Fruit fly (Drosophila melanogaster) whole organism, embryonic: ENCODE results near the gene CG32428.

Experiments used
- CG10209 ChIP-seq: fragments of 200-800 bp; sonication (Bioruptor generic); optimal IDR thresholded peaks from 3 replicates; lab custom pipeline; 2017; ENCODE audit warnings: missing biosample characterization, mild to moderate bottlenecking, missing genetic modification characterization, missing genetic modification reagents
- CG11560 ChIP-seq: fragments of 200-800 bp; sonication (Bioruptor generic); IDR thresholded peaks from 3 replicates; pipeline ENCODE4 v1.3.6; 2022; ENCODE audit warnings: missing biosample characterization, missing genetic modification characterization
- CG11723 ChIP-seq: fragments of 200-800 bp; sonication (Bioruptor generic); optimal IDR thresholded peaks from 2 replicates; lab custom pipeline; 2017; ENCODE audit warnings: missing biosample characterization, mild to moderate bottlenecking, missing genetic modification characterization
- CG13123 ChIP-seq: fragments of 200-800 bp; sonication (Bioruptor generic); optimal IDR thresholded peaks from 2 replicates; lab custom pipeline; 2016; ENCODE audit warnings: missing biosample characterization, missing genetic modification characterization
- CG13624 ChIP-seq: fragments of 200-800 bp; sonication (Bioruptor generic); optimal IDR thresholded peaks from 2 replicates; lab custom pipeline; 2016; ENCODE audit warnings: missing biosample characterization, missing genetic modification characterization
- CG15479 ChIP-seq: fragments of 200-800 bp; sonication (Bioruptor generic); optimal IDR thresholded peaks from 3 replicates; lab custom pipeline; 2019; ENCODE audit warnings: missing biosample characterization, mild to moderate bottlenecking, missing genetic modification characterization, moderate library complexity
- CG17361 ChIP-seq: fragments of 200-800 bp; sonication (Bioruptor generic); IDR thresholded peaks from 3 replicates; pipeline ENCODE4 v1.3.6; 2022; ENCODE audit warnings: missing biosample characterization, missing genetic modification characterization
- CG18262 ChIP-seq: fragments of 200-800 bp; optimal IDR thresholded peaks from 3 replicates; lab custom pipeline; 2019; ENCODE audit warnings: missing biosample characterization, mild to moderate bottlenecking, missing genetic modification characterization, moderate library complexity
- CG2889 ChIP-seq: fragments of 200-800 bp; sonication (Bioruptor generic); IDR thresholded peaks from 3 replicates; pipeline ENCODE4 v1.3.6; 2022; ENCODE audit warnings: missing biosample characterization, missing genetic modification characterization
- CG31441 ChIP-seq: fragments of 200-800 bp; sonication (Bioruptor generic); IDR thresholded peaks from 2 replicates; pipeline ENCODE4 v1.3.6; 2022; ENCODE audit warnings: missing biosample characterization, missing genetic modification characterization
- CG4617 ChIP-seq: fragments of 200-800 bp; sonication (Bioruptor generic); optimal IDR thresholded peaks from 3 replicates; lab custom pipeline; 2016; ENCODE audit warnings: missing biosample characterization, missing genetic modification characterization, borderline replicate concordance
- CG4730 ChIP-seq: fragments of 200-800 bp; sonication (Bioruptor generic); IDR thresholded peaks from 2 replicates; pipeline ENCODE4 v1.3.6; 2022; ENCODE audit warnings: missing biosample characterization, missing genetic modification characterization
- CG5953 ChIP-seq: fragments of 200-800 bp; sonication (Bioruptor generic); IDR thresholded peaks from 2 replicates; pipeline ENCODE4 v1.3.6; 2022; ENCODE audit warnings: missing biosample characterization, missing genetic modification characterization
- CG6254 ChIP-seq: fragments of 200-800 bp; sonication (Bioruptor generic); optimal IDR thresholded peaks from 3 replicates; lab custom pipeline; 2017; ENCODE audit warnings: mild to moderate bottlenecking, missing biosample characterization, missing genetic modification reagents, missing genetic modification characterization
- CG8944 ChIP-seq: fragments of 200-800 bp; sonication (Bioruptor generic); optimal IDR thresholded peaks from 3 replicates; lab custom pipeline; 2016; ENCODE audit warnings: missing biosample characterization, missing genetic modification characterization
- CG9797 ChIP-seq: fragments of 200-800 bp; sonication (Bioruptor generic); optimal IDR thresholded peaks from 3 replicates; lab custom pipeline; 2018; ENCODE audit warnings: missing biosample characterization, mild to moderate bottlenecking, missing genetic modification characterization
- Gug ChIP-seq: fragments of 200-800 bp; sonication (Bioruptor generic); IDR thresholded peaks from 4 replicates; pipeline ENCODE4 v1.3.6; 2022; ENCODE audit warnings: missing biosample characterization, missing genetic modification characterization
- Hand ChIP-seq: fragments of 200-800 bp; sonication (Bioruptor generic); optimal IDR thresholded peaks from 2 replicates; lab custom pipeline; 2017; ENCODE audit warnings: mild to moderate bottlenecking, missing biosample characterization, missing genetic modification reagents, missing genetic modification characterization
- Hr78 ChIP-seq, 2 experiments: fragments of 200-800 bp in 1 of 2; fragments of >200 bp in 1 of 2; sonication (Bioruptor generic) in 1 of 2; optimal IDR thresholded peaks; 2 replicates each; lab custom pipeline; 2017 to 2019; ENCODE audit warnings: missing biosample characterization in 2 of 2, missing genetic modification characterization in 2 of 2, mild to moderate bottlenecking in 1 of 2, moderate library complexity in 1 of 2
- Hsf ChIP-seq: fragments of 200-800 bp; sonication (Bioruptor generic); optimal IDR thresholded peaks from 3 replicates; lab custom pipeline; 2016; ENCODE audit warnings: missing biosample characterization, missing genetic modification characterization
- Lhr ChIP-seq: fragments of 200-800 bp; sonication (Bioruptor generic); optimal IDR thresholded peaks from 3 replicates; lab custom pipeline; 2017; ENCODE audit warnings: mild to moderate bottlenecking, missing biosample characterization, missing genetic modification reagents, missing genetic modification characterization
- MESR4 ChIP-seq: fragments of 200-800 bp; sonication (Bioruptor generic); optimal IDR thresholded peaks from 2 replicates; lab custom pipeline; 2018; ENCODE audit warnings: missing biosample characterization, mild to moderate bottlenecking, missing genetic modification characterization, moderate library complexity
- Nf-YB ChIP-seq: fragments of 200-800 bp; sonication (Bioruptor generic); optimal IDR thresholded peaks from 3 replicates; lab custom pipeline; 2019; ENCODE audit warnings: missing biosample characterization, mild to moderate bottlenecking, missing genetic modification characterization, moderate library complexity
- Ptx1 ChIP-seq: fragments of 200-800 bp; sonication (Bioruptor generic); IDR thresholded peaks from 2 replicates; pipeline ENCODE4 v1.3.6; 2022; ENCODE audit warnings: missing biosample characterization, missing genetic modification characterization
- Sry-β ChIP-seq: fragments of 200-800 bp; sonication (Bioruptor generic); optimal IDR thresholded peaks from 2 replicates; lab custom pipeline; 2018; ENCODE audit warnings: missing biosample characterization, mild to moderate bottlenecking, missing genetic modification characterization, moderate library complexity
- ab ChIP-seq: fragments of 200-800 bp; sonication (Bioruptor generic); optimal IDR thresholded peaks from 2 replicates; lab custom pipeline; 2016; ENCODE audit warnings: missing biosample characterization, missing genetic modification characterization
- chn ChIP-seq: fragments of 200-800 bp; sonication (Bioruptor generic); optimal IDR thresholded peaks from 2 replicates; lab custom pipeline; 2016; ENCODE audit warnings: missing biosample characterization, missing genetic modification characterization
- cwo ChIP-seq: fragments of 200-800 bp; sonication (Bioruptor generic); optimal IDR thresholded peaks from 3 replicates; lab custom pipeline; 2017; ENCODE audit warnings: missing biosample characterization, missing genetic modification characterization, mild to moderate bottlenecking, moderate library complexity, missing genetic modification reagents
- dan ChIP-seq: fragments of 200-800 bp; sonication (Bioruptor generic); IDR thresholded peaks from 2 replicates; pipeline ENCODE4 v1.3.6; 2022; ENCODE audit warnings: missing biosample characterization, missing genetic modification characterization
- eve ChIP-seq, 2 experiments: fragments of >200 bp; optimal IDR thresholded peaks; 2 replicates each; lab custom pipeline; 2017; ENCODE audit warnings: missing biosample characterization in 2 of 2, missing genetic modification characterization in 2 of 2
- eyg ChIP-seq: fragments of 200-800 bp; sonication (Bioruptor generic); optimal IDR thresholded peaks from 3 replicates; lab custom pipeline; 2016; ENCODE audit warnings: missing biosample characterization, missing genetic modification characterization
- grau ChIP-seq: fragments of 200-800 bp; optimal IDR thresholded peaks from 3 replicates; lab custom pipeline; 2019; ENCODE audit warnings: missing biosample characterization, mild to moderate bottlenecking, missing genetic modification characterization, moderate library complexity
- grn ChIP-seq: fragments of 200-800 bp; sonication (Bioruptor generic); optimal IDR thresholded peaks from 3 replicates; lab custom pipeline; 2017; ENCODE audit warnings: missing biosample characterization, missing genetic modification characterization
- jigr1 ChIP-seq: fragments of 200-800 bp; sonication (Bioruptor generic); IDR thresholded peaks from 3 replicates; pipeline ENCODE4 v1.3.6; 2022; ENCODE audit warnings: missing biosample characterization, missing genetic modification characterization
- kah ChIP-seq: fragments of 200-800 bp; sonication (Bioruptor generic); optimal IDR thresholded peaks from 2 replicates; lab custom pipeline; 2018; ENCODE audit warnings: missing biosample characterization, mild to moderate bottlenecking, missing genetic modification characterization
- kni ChIP-seq: fragments of 200-800 bp; sonication (Bioruptor generic); optimal IDR thresholded peaks from 3 replicates; lab custom pipeline; 2017; ENCODE audit warnings: mild to moderate bottlenecking, missing biosample characterization, missing genetic modification reagents, missing genetic modification characterization
- knrl ChIP-seq: fragments of 200-800 bp; sonication (Bioruptor generic); IDR thresholded peaks from 3 replicates; pipeline ENCODE4 v1.3.6; 2022; ENCODE audit warnings: missing biosample characterization, missing genetic modification characterization; ENCODE audit not compliant: partially characterized antibody
- lab ChIP-seq: fragments of 200-800 bp; sonication (Bioruptor generic); optimal IDR thresholded peaks from 3 replicates; lab custom pipeline; 2017; ENCODE audit warnings: missing biosample characterization, missing genetic modification characterization, mild to moderate bottlenecking, moderate library complexity, missing genetic modification reagents
- mld ChIP-seq: fragments of 200-800 bp; sonication (Bioruptor generic); IDR thresholded peaks from 3 replicates; pipeline ENCODE4 v1.3.6; 2022; ENCODE audit warnings: missing biosample characterization, missing genetic modification characterization; ENCODE audit not compliant: partially characterized antibody
- nerfin-2 ChIP-seq: fragments of 200-800 bp; sonication (Bioruptor generic); IDR thresholded peaks from 2 replicates; pipeline ENCODE4 v1.3.6; 2022; ENCODE audit warnings: missing biosample characterization, missing genetic modification characterization; ENCODE audit not compliant: partially characterized antibody
- pita ChIP-seq: fragments of 200-800 bp; sonication (Bioruptor generic); optimal IDR thresholded peaks from 2 replicates; lab custom pipeline; 2017; ENCODE audit warnings: missing biosample characterization, mild to moderate bottlenecking, missing genetic modification characterization
- repo ChIP-seq: fragments of 200-800 bp; sonication (Bioruptor generic); optimal IDR thresholded peaks from 2 replicates; lab custom pipeline; 2016; ENCODE audit warnings: missing biosample characterization, missing genetic modification characterization
- rib ChIP-seq: fragments of 200-800 bp; sonication (Bioruptor generic); IDR thresholded peaks from 2 replicates; pipeline ENCODE4 v1.3.6; 2022; ENCODE audit warnings: missing biosample characterization, missing genetic modification characterization
- slbo ChIP-seq: fragments of 200-800 bp; sonication (Bioruptor generic); IDR thresholded peaks from 2 replicates; pipeline ENCODE4 v1.3.6; 2022; ENCODE audit warnings: missing biosample characterization, missing genetic modification characterization
- sob ChIP-seq: fragments of 200-800 bp; sonication (Bioruptor generic); IDR thresholded peaks from 2 replicates; pipeline ENCODE4 v1.3.6; 2022; ENCODE audit warnings: missing biosample characterization, missing genetic modification characterization
- tll ChIP-seq, 2 experiments: fragments of 200-800 bp in 1 of 2; fragments of >200 bp in 1 of 2; sonication (Bioruptor generic) in 1 of 2; optimal IDR thresholded peaks; 2 replicates each; lab custom pipeline; 2017 to 2019; ENCODE audit warnings: missing biosample characterization in 2 of 2, missing genetic modification characterization in 2 of 2, mild to moderate bottlenecking in 1 of 2, moderate library complexity in 1 of 2
- vnd ChIP-seq: fragments of 200-800 bp; sonication (Bioruptor generic); IDR thresholded peaks from 3 replicates; pipeline ENCODE4 v1.3.6; 2022; ENCODE audit warnings: missing biosample characterization, missing genetic modification characterization; ENCODE audit not compliant: partially characterized antibody
- wek ChIP-seq: fragments of 200-800 bp; sonication (Bioruptor generic); optimal IDR thresholded peaks from 3 replicates; lab custom pipeline; 2018; ENCODE audit warnings: missing biosample characterization, mild to moderate bottlenecking, missing genetic modification characterization, moderate library complexity

Gene CG32428

dm6 chr3L:20471499-20472313 lies 1.8 kb downstream of the CG32428 start (continued):
- TF ChIP-seq sob = no peak
- TF ChIP-seq Hsf (GFP tag; lab: Kevin White, UChicago) = peak; percentile 49
- TF ChIP-seq slbo (GFP tag; lab: Robert Waterston, UW) = peak; percentile 29; the same call in 1 of the 2 replicates
- no peak for TF ChIP-seq Sry-β (GFP tag; lab: Kevin White, UChicago)
- no peak; the same call in 1 of the 2 replicates for TF ChIP-seq rib (GFP tag; lab: Robert Waterston, UW)
- peak; percentile 83 for TF ChIP-seq wek (GFP tag; lab: Kevin White, UChicago)
- peak; percentile 15 for TF ChIP-seq CG4617 (GFP tag; lab: Kevin White, UChicago)
- no peak for TF ChIP-seq knrl (GFP tag; lab: Robert Waterston, UW)
- TF ChIP-seq cwo = no peak
- TF ChIP-seq jigr1 (GFP tag; lab: Robert Waterston, UW) = no peak
- TF ChIP-seq CG17361 = peak; percentile 77
- TF ChIP-seq CG2889 (GFP tag; lab: Robert Waterston, UW) = no peak
- TF ChIP-seq Ptx1 = peak; percentile 35; the same call in 1 of the 2 replicates
- TF ChIP-seq CG31441 (GFP tag; lab: Robert Waterston, UW) = peak; percentile 61; the same call in 1 of the 2 replicates
- TF ChIP-seq Lhr (GFP tag; lab: Kevin White, UChicago) = peak; percentile 43
- TF ChIP-seq Gug (GFP tag; lab: Robert Waterston, UW) = no peak
- TF ChIP-seq ab (GFP tag; lab: Kevin White, UChicago) = no peak
- TF ChIP-seq pita (GFP tag; lab: Kevin White, UChicago) = no peak
- TF ChIP-seq repo = peak; percentile 23
- TF ChIP-seq CG11723 (GFP tag; lab: Kevin White, UChicago) = peak; percentile 44
- TF ChIP-seq grn (GFP tag; lab: Kevin White, UChicago) = no peak
- TF ChIP-seq dan (GFP tag; lab: Robert Waterston, UW) = no peak
- peak in 1 of 2 experiments; percentile 83 for TF ChIP-seq Hr78 (GFP tag; optimal IDR thresholded peaks at IDR 0.05; lab: Kevin White, UChicago)
- peak; percentile 12 for TF ChIP-seq MESR4 (GFP tag; lab: Kevin White, UChicago)
- TF ChIP-seq mld = no peak
- no peak for TF ChIP-seq nerfin-2
- TF ChIP-seq eyg (GFP tag; lab: Kevin White, UChicago) = peak; percentile 60
- TF ChIP-seq CG15479 = peak; percentile 5
- peak in 1 of 2 experiments; percentile 64 for TF ChIP-seq eve (GFP tag; optimal IDR thresholded peaks at IDR 0.05; lab: Kevin White, UChicago)
- peak; percentile 65 for TF ChIP-seq CG13123 (GFP tag; lab: Kevin White, UChicago)
- TF ChIP-seq chn = no peak
- peak; percentile 41 for TF ChIP-seq CG18262 (tag; lab: Kevin White, UChicago)
- peak; percentile 33 for TF ChIP-seq Nf-YB
- TF ChIP-seq vnd (GFP tag; lab: Robert Waterston, UW) = no peak
- no peak for TF ChIP-seq CG9797 (GFP tag; lab: Kevin White, UChicago)
- peak; percentile 47; the same call in 1 of the 2 replicates for TF ChIP-seq CG5953
- peak; percentile 8 for TF ChIP-seq kah (GFP tag; lab: Kevin White, UChicago)
- no peak for TF ChIP-seq CG6254
- TF ChIP-seq lab (GFP tag; lab: Kevin White, UChicago) = peak; percentile 43
- peak; percentile 64 for TF ChIP-seq kni
- peak; percentile 54 for TF ChIP-seq grau
- TF ChIP-seq CG13624 (GFP tag; lab: Kevin White, UChicago) = peak; percentile 0
- TF ChIP-seq CG10209 = peak; percentile 76
- no peak for TF ChIP-seq CG11560 (tag; lab: Robert Waterston, UW)
- no peak for TF ChIP-seq CG4730 (GFP tag; lab: Robert Waterston, UW)
- TF ChIP-seq Hand (GFP tag; lab: Kevin White, UChicago) = no peak
- TF ChIP-seq tll (GFP tag; optimal IDR thresholded peaks at IDR 0.05; lab: Kevin White, UChicago) = no peak
- peak; percentile 41 for TF ChIP-seq CG8944
